Fruit fly (Drosophila melanogaster): ENCODE data around the gene CG15824.

Gene CG15824

DNA sequence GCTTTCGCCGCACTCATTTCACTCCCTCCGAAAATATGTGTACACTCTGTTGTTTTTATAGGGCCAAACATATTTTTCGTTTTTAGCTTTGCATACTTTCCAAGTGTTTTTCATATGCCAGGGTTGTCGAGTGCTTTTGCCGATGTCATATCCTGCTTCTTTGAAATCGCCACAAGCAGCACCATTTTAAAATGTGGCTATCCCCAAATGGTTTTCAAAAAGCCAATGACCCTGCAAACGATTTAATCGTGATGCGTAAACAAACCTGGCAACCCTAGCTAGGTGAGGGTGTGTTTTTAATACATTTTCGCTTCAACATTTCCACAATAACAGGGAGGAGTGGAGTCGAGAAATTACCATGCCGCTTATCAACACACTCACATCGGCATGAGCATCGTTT lies 7.5 kb upstream of the CG15824 start (continued):
- no peak for TF ChIP-seq lov (optimal IDR thresholded peaks at IDR 0.05)
- TF ChIP-seq lov (GFP tag; IDR thresholded peaks at IDR 0.05), result no peak
- 0 out of 3 replicates have a peak, but pooled peaks have one; percentile 19 for TF ChIP-seq CG17361 (GFP tag; IDR thresholded peaks at IDR 0.05)
- peak; percentile 9 for TF ChIP-seq HHEX (GFP tag; optimal IDR thresholded peaks at IDR 0.05)
- peak; percentile 51 for TF ChIP-seq CG3281 (GFP tag; optimal IDR thresholded peaks at IDR 0.05)
- TF ChIP-seq wdn (GFP tag; IDR thresholded peaks at IDR 0.05), result peak; percentile 28; the same call in 1 of the 2 replicates
- no peak for TF ChIP-seq CG1024 (GFP tag; IDR thresholded peaks at IDR 0.05)
- TF ChIP-seq CG8478 (optimal IDR thresholded peaks at IDR 0.05), result no peak
- no peak for TF ChIP-seq CG15479 (GFP tag; optimal IDR thresholded peaks at IDR 0.05)
- TF ChIP-seq NK7.1 (GFP tag; optimal IDR thresholded peaks at IDR 0.05), result no peak
- TF ChIP-seq Rx (GFP tag; IDR thresholded peaks at IDR 0.05), result no peak
- 0 out of 3 replicates have a peak, but pooled peaks have one; percentile 17 for TF ChIP-seq ci (GFP tag; IDR thresholded peaks at IDR 0.05)
- TF ChIP-seq Doc2 (GFP tag; IDR thresholded peaks at IDR 0.05), result no peak
- no peak for TF ChIP-seq hb (GFP tag; IDR thresholded peaks at IDR 0.05; ENCODE audit: partially characterized antibody)
- TF ChIP-seq pho (GFP tag; optimal IDR thresholded peaks at IDR 0.05), result no peak
- TF ChIP-seq CG15269 (tag; optimal IDR thresholded peaks at IDR 0.05), result peak; percentile 48
- no peak for TF ChIP-seq Poxn (GFP tag; IDR thresholded peaks at IDR 0.05)
- peak; percentile 25 for TF ChIP-seq CG10209 (GFP tag; optimal IDR thresholded peaks at IDR 0.05)
- peak; percentile 49 for TF ChIP-seq CG1603 (tag; optimal IDR thresholded peaks at IDR 0.05)
- TF ChIP-seq CG2875 (GFP tag; optimal IDR thresholded peaks at IDR 0.05), result no peak
- TF ChIP-seq CG18599 (GFP tag; optimal IDR thresholded peaks at IDR 0.05), result peak; percentile 78
- no peak for TF ChIP-seq tx (GFP tag; optimal IDR thresholded peaks at IDR 0.05)
- no peak for TF ChIP-seq Side (GFP tag; optimal IDR thresholded peaks at IDR 0.05)
- TF ChIP-seq mirr (GFP tag; optimal IDR thresholded peaks at IDR 0.05), result peak; percentile 10
- no peak; the same call in 1 of the 2 replicates for TF ChIP-seq Ptx1 (GFP tag; IDR thresholded peaks at IDR 0.05)
- no peak for TF ChIP-seq Dip3 (GFP tag; optimal IDR thresholded peaks at IDR 0.05)
- TF ChIP-seq Dref (GFP tag; IDR thresholded peaks at IDR 0.05), result no peak
- no peak for TF ChIP-seq HmgD (GFP tag; optimal IDR thresholded peaks at IDR 0.05)
- peak in 1 of 2 experiments; percentile 3 for TF ChIP-seq chif (GFP tag; optimal IDR thresholded peaks at IDR 0.05)
- peak; percentile 59 for TF ChIP-seq Meics (GFP tag; optimal IDR thresholded peaks at IDR 0.05)
- no peak for TF ChIP-seq CG15011 (GFP tag; optimal IDR thresholded peaks at IDR 0.05)
- TF ChIP-seq CG14710 (tag; optimal IDR thresholded peaks at IDR 0.05), result peak; percentile 8
- peak; percentile 30; the same call in 1 of the 2 replicates for TF ChIP-seq CG32772 (GFP tag; IDR thresholded peaks at IDR 0.05)
- no peak for TF ChIP-seq danr (GFP tag; IDR thresholded peaks at IDR 0.05)
- no peak for TF ChIP-seq h (optimal IDR thresholded peaks at IDR 0.05)
- TF ChIP-seq CHES-1-like (GFP tag; optimal IDR thresholded peaks at IDR 0.05), result no peak
- TF ChIP-seq lilli (GFP tag; optimal IDR thresholded peaks at IDR 0.05), result peak; percentile 26
- no peak for TF ChIP-seq gfzf (GFP tag; optimal IDR thresholded peaks at IDR 0.05)
- peak; percentile 56; the same call in 1 of the 2 replicates for TF ChIP-seq seq (GFP tag; IDR thresholded peaks at IDR 0.05)
- no peak for TF ChIP-seq hbn (GFP tag; IDR thresholded peaks at IDR 0.05; ENCODE audit: partially characterized antibody)
- no peak for TF ChIP-seq B-H2 (GFP tag; optimal IDR thresholded peaks at IDR 0.05)
- TF ChIP-seq CG12769 (tag; optimal IDR thresholded peaks at IDR 0.05), result peak; percentile 59
- TF ChIP-seq CG30020 (tag; optimal IDR thresholded peaks at IDR 0.05), result no peak
- no peak for TF ChIP-seq Adf1 (GFP tag; IDR thresholded peaks at IDR 0.05)
- TF ChIP-seq CG9215 (GFP tag; IDR thresholded peaks at IDR 0.05), result no peak
- no peak for TF ChIP-seq Nf-YA (GFP tag; IDR thresholded peaks at IDR 0.05)
- TF ChIP-seq CG5180 (GFP tag; optimal IDR thresholded peaks at IDR 0.05), result no peak
- no peak for TF ChIP-seq CG4424 (GFP tag; optimal IDR thresholded peaks at IDR 0.05)
- no peak for TF ChIP-seq CG8290 (GFP tag; optimal IDR thresholded peaks at IDR 0.05)
- TF ChIP-seq CG8290 (tag; optimal IDR thresholded peaks at IDR 0.05), result peak in 1 of 2 experiments; percentile 75
- TF ChIP-seq ind (GFP tag; optimal IDR thresholded peaks at IDR 0.05), result peak; percentile 47
- TF ChIP-seq oc (tag; optimal IDR thresholded peaks at IDR 0.05), result no peak
- TF ChIP-seq pita (GFP tag; optimal IDR thresholded peaks at IDR 0.05), result no peak
